Fruit fly (Drosophila melanogaster): ENCODE measurements around the gene CG43091.
A peak's percentile ranks its signal among the peaks of the same experiment; 100 is the strongest.

The CG43091 gene

dm6 chr3R:22747423-22748090 is 21.0 kb downstream of the CG43091 start, which contains the start of gene CG17141:
Gene CG17141 (minus strand): TSS chr3R:22747599.
- TF ChIP-seq vvl (GFP tag; IDR thresholded peaks at IDR 0.05) (peak; percentile 83), sima (GFP tag; optimal IDR thresholded peaks at IDR 0.05) (no peak), nmo (GFP tag; optimal IDR thresholded peaks at IDR 0.05) (no peak), chinmo (GFP tag; IDR thresholded peaks at IDR 0.05; ENCODE audit: partially characterized antibody) (0 out of 4 replicates have a peak, but pooled peaks have one; percentile 20), CG10462 (GFP tag; optimal IDR thresholded peaks at IDR 0.05) (no peak), gcm (GFP tag; optimal IDR thresholded peaks at IDR 0.05) (no peak), Bgb (GFP tag; IDR thresholded peaks at IDR 0.05; ENCODE audit: partially characterized antibody) (peak; percentile 45; the same call in 1 of the 2 replicates), NC2α (GFP tag; optimal IDR thresholded peaks at IDR 0.05) (no peak), kah (GFP tag; optimal IDR thresholded peaks at IDR 0.05) (peak; percentile 25), CG4617 (GFP tag; optimal IDR thresholded peaks at IDR 0.05; ENCODE audit: borderline replicate concordance) (peak; percentile 28), Med (GFP tag) (peak; percentile 73), CG11695 (GFP tag; IDR thresholded peaks at IDR 0.05) (0 out of 3 replicates have a peak, but pooled peaks have one; percentile 13), CG17186 (GFP tag; optimal IDR thresholded peaks at IDR 0.05) (peak; percentile 50), ato (GFP tag; IDR thresholded peaks at IDR 0.05; ENCODE audit: partially characterized antibody) (peak; percentile 61), E2f2 (GFP tag; IDR thresholded peaks at IDR 0.05) (peak; percentile 97), Dp (GFP tag; optimal IDR thresholded peaks at IDR 0.05) (peak; percentile 97), CG12659 (GFP tag; optimal IDR thresholded peaks at IDR 0.05) (no peak), Dll (GFP tag; IDR thresholded peaks at IDR 0.05; ENCODE audit: partially characterized antibody) (0 out of 4 replicates have a peak, but pooled peaks have one; percentile 27), klu (GFP tag; IDR thresholded peaks at IDR 0.05) (no peak), Pdp1 (GFP tag; optimal IDR thresholded peaks at IDR 0.05) (peak in 1 of 2 experiments; percentile 99), Scr (GFP tag; IDR thresholded peaks at IDR 0.05; ENCODE audit: partially characterized antibody) (peak; percentile 31; the same call in 1 of the 2 replicates), BEAF-32 (GFP tag; optimal IDR thresholded peaks at IDR 0.05) (peak; percentile 39), pzg (GFP tag; optimal IDR thresholded peaks at IDR 0.05) (peak; percentile 90), ERR (GFP tag; optimal IDR thresholded peaks at IDR 0.05) (no peak), stwl (tag; optimal IDR thresholded peaks at IDR 0.05) (peak; percentile 26), knrl (GFP tag; IDR thresholded peaks at IDR 0.05; ENCODE audit: partially characterized antibody) (peak; percentile 43; the same call in 1 of the 3 replicates), chm (GFP tag; IDR thresholded peaks at IDR 0.05) (peak; percentile 30; the same call in 1 of the 2 replicates), CG13287 (GFP tag; IDR thresholded peaks at IDR 0.05; ENCODE audit: partially characterized antibody) (peak; percentile 60), MESR4 (GFP tag; optimal IDR thresholded peaks at IDR 0.05) (peak; percentile 77), CG7987 (GFP tag; optimal IDR thresholded peaks at IDR 0.05) (peak; percentile 41), ci (GFP tag; IDR thresholded peaks at IDR 0.05) (peak; percentile 42; the same call in 1 of the 3 replicates), ranshi (GFP tag; IDR thresholded peaks at IDR 0.05) (no peak), Ets65A (GFP tag) (peak; percentile 69), Rfx (GFP tag; IDR thresholded peaks at IDR 0.05) (0 out of 2 replicates have a peak, but pooled peaks have one; percentile 22), Sox102F (GFP tag; optimal IDR thresholded peaks at IDR 0.05) (no peak), Hmr (GFP tag; optimal IDR thresholded peaks at IDR 0.05) (no peak), da (GFP tag; optimal IDR thresholded peaks at IDR 0.05) (no peak), CG3847 (GFP tag; IDR thresholded peaks at IDR 0.05) (peak; percentile 64), Ets97D (GFP tag; optimal IDR thresholded peaks at IDR 0.05) (peak; percentile 31), Sry-δ (GFP tag; optimal IDR thresholded peaks at IDR 0.05) (peak; percentile 23), trem (tag; optimal IDR thresholded peaks at IDR 0.05) (peak; percentile 36), nau (GFP tag; optimal IDR thresholded peaks at IDR 0.05) (no peak), CG34224 (GFP tag; IDR thresholded peaks at IDR 0.05; ENCODE audit: partially characterized antibody) (peak; percentile 34; the same call in 1 of the 3 replicates), crp (GFP tag; optimal IDR thresholded peaks at IDR 0.05) (peak; percentile 71 to 96), PHDP (tag; optimal IDR thresholded peaks at IDR 0.05) (no peak), bbx (GFP tag; IDR thresholded peaks at IDR 0.05; ENCODE audit: partially characterized antibody) (0 out of 2 replicates have a peak, but pooled peaks have one; percentile 28), CG5953 (GFP tag; IDR thresholded peaks at IDR 0.05) (no peak)

Measured in whole organism, embryonic.